Fruit fly (Drosophila melanogaster) whole organism, prepupa: Measurements from ENCODE around the gene Elp1.
A peak's percentile ranks its signal among the peaks of the same experiment; 100 is the strongest.

Source experiments
- Blimp-1 ChIP-seq: fragments of 200-800 bp; sonication (Bioruptor generic); optimal IDR thresholded peaks from 3 replicates; lab custom pipeline; 2017; ENCODE audit warnings: missing biosample characterization, missing genetic modification characterization, mild to moderate bottlenecking, moderate library complexity, missing genetic modification reagents
- CG10669 ChIP-seq: fragments of 200-800 bp; sonication (Bioruptor generic); optimal IDR thresholded peaks from 3 replicates; lab custom pipeline; 2018; ENCODE audit warnings: missing biosample characterization, mild to moderate bottlenecking, missing genetic modification characterization, moderate library complexity
- CG11762 ChIP-seq: fragments of 200-800 bp; sonication (Bioruptor generic); optimal IDR thresholded peaks from 3 replicates; lab custom pipeline; 2016; ENCODE audit warnings: missing biosample characterization, missing genetic modification characterization; ENCODE audit not compliant: insufficient read depth
- CG15336 ChIP-seq: fragments of 200-800 bp; sonication (Bioruptor generic); IDR thresholded peaks from 2 replicates; pipeline ENCODE4 v1.3.6; 2022; ENCODE audit warnings: missing biosample characterization, missing genetic modification characterization
- CG1621 ChIP-seq: fragments of 200-800 bp; sonication (Bioruptor generic); optimal IDR thresholded peaks from 3 replicates; lab custom pipeline; 2018; ENCODE audit warnings: missing biosample characterization, mild to moderate bottlenecking, missing genetic modification characterization
- CG16779 ChIP-seq: fragments of 200-800 bp; sonication (Bioruptor generic); optimal IDR thresholded peaks from 3 replicates; lab custom pipeline; 2017; ENCODE audit warnings: missing biosample characterization, mild to moderate bottlenecking, missing genetic modification characterization
- CG3032 ChIP-seq: fragments of 200-800 bp; optimal IDR thresholded peaks from 2 replicates; lab custom pipeline; 2019; ENCODE audit warnings: missing biosample characterization, mild to moderate bottlenecking, missing genetic modification characterization, moderate library complexity
- CG31627 ChIP-seq: fragments of 200-800 bp; sonication (Bioruptor generic); optimal IDR thresholded peaks from 3 replicates; lab custom pipeline; 2016; ENCODE audit warnings: missing biosample characterization, missing genetic modification characterization
- CG32006 ChIP-seq: fragments of 200-800 bp; sonication (Bioruptor generic); optimal IDR thresholded peaks from 3 replicates; lab custom pipeline; 2017; ENCODE audit warnings: missing biosample characterization, mild to moderate bottlenecking, missing genetic modification characterization
- CG34406 ChIP-seq: fragments of 200-800 bp; sonication (Bioruptor generic); optimal IDR thresholded peaks from 3 replicates; lab custom pipeline; 2016; ENCODE audit warnings: missing biosample characterization, missing genetic modification characterization
- CG3919 ChIP-seq: fragments of 200-800 bp; sonication (Bioruptor generic); optimal IDR thresholded peaks from 3 replicates; lab custom pipeline; 2016; ENCODE audit warnings: missing biosample characterization, missing genetic modification characterization
- CG4318 ChIP-seq: fragments of 200-800 bp; sonication (Bioruptor generic); optimal IDR thresholded peaks from 3 replicates; lab custom pipeline; 2017; ENCODE audit warnings: missing biosample characterization, mild to moderate bottlenecking, missing genetic modification characterization
- CG6163 ChIP-seq: fragments of 200-800 bp; sonication (Bioruptor generic); IDR thresholded peaks from 3 replicates; pipeline ENCODE4 v1.3.6; 2022; ENCODE audit warnings: missing biosample characterization, missing genetic modification characterization
- CG6276 ChIP-seq: fragments of 200-800 bp; sonication (Bioruptor generic); optimal IDR thresholded peaks from 2 replicates; lab custom pipeline; 2017; ENCODE audit warnings: missing biosample characterization, mild to moderate bottlenecking, missing genetic modification characterization
- CG6792 ChIP-seq: fragments of 200-800 bp; sonication (Bioruptor generic); optimal IDR thresholded peaks from 3 replicates; lab custom pipeline; 2016; ENCODE audit warnings: missing biosample characterization, missing genetic modification characterization
- CG6854 ChIP-seq: fragments of 200-800 bp; sonication (Bioruptor generic); optimal IDR thresholded peaks from 2 replicates; lab custom pipeline; 2017; ENCODE audit warnings: missing biosample characterization, mild to moderate bottlenecking, missing genetic modification characterization
- CG7368 ChIP-seq: fragments of 200-800 bp; sonication (Bioruptor generic); optimal IDR thresholded peaks from 3 replicates; lab custom pipeline; 2016; ENCODE audit warnings: missing biosample characterization, missing genetic modification characterization
- CG8119 ChIP-seq: fragments of 200-800 bp; sonication (Bioruptor generic); IDR thresholded peaks from 3 replicates; pipeline ENCODE4 v1.3.6; 2022; ENCODE audit warnings: missing biosample characterization, missing genetic modification characterization
- CG8319 ChIP-seq: fragments of 200-800 bp; sonication (Bioruptor generic); optimal IDR thresholded peaks from 3 replicates; lab custom pipeline; 2016; ENCODE audit warnings: missing biosample characterization, missing genetic modification characterization
- CG9139 ChIP-seq: fragments of 200-800 bp; sonication (Bioruptor generic); optimal IDR thresholded peaks from 3 replicates; lab custom pipeline; 2017; ENCODE audit warnings: missing biosample characterization, mild to moderate bottlenecking, missing genetic modification characterization
- Eip75B ChIP-seq: fragments of 200-800 bp; sonication (Bioruptor generic); optimal IDR thresholded peaks from 3 replicates; lab custom pipeline; 2016; ENCODE audit warnings: missing biosample characterization, missing genetic modification characterization
- Eip93F ChIP-seq: fragments of 200-800 bp; sonication (Bioruptor generic); optimal IDR thresholded peaks from 2 replicates; lab custom pipeline; 2016; ENCODE audit warnings: missing biosample characterization, mild to moderate bottlenecking, missing genetic modification characterization
- Ets21C ChIP-seq: fragments of 200-800 bp; sonication (Bioruptor generic); optimal IDR thresholded peaks from 3 replicates; lab custom pipeline; 2016; ENCODE audit warnings: missing biosample characterization, missing genetic modification characterization
- Gug ChIP-seq: fragments of 200-800 bp; sonication (Bioruptor generic); IDR thresholded peaks from 2 replicates; pipeline ENCODE4 v1.3.6; 2022; ENCODE audit warnings: missing biosample characterization, missing genetic modification characterization
- Hr38 ChIP-seq: sonication (Bioruptor generic); optimal IDR thresholded peaks from 2 replicates; lab custom pipeline; 2016; ENCODE audit warnings: missing biosample characterization, missing genetic modification characterization
- Hr39 ChIP-seq: fragments of 200-800 bp; sonication (Bioruptor generic); optimal IDR thresholded peaks from 2 replicates; lab custom pipeline; 2016; ENCODE audit warnings: missing biosample characterization, missing genetic modification characterization
- Hr4 ChIP-seq: fragments of 200-800 bp; sonication (Bioruptor generic); optimal IDR thresholded peaks from 3 replicates; lab custom pipeline; 2016; ENCODE audit warnings: missing biosample characterization, missing genetic modification characterization
- Met ChIP-seq: fragments of 200-800 bp; sonication (Bioruptor generic); optimal IDR thresholded peaks from 3 replicates; lab custom pipeline; 2016; ENCODE audit warnings: missing biosample characterization, missing genetic modification characterization
- OdsH ChIP-seq: fragments of 200-800 bp; sonication (Bioruptor generic); optimal IDR thresholded peaks from 3 replicates; lab custom pipeline; 2016; ENCODE audit warnings: missing biosample characterization, missing genetic modification characterization
- Smox ChIP-seq: fragments of 200-800 bp; sonication (Bioruptor generic); optimal IDR thresholded peaks from 3 replicates; lab custom pipeline; 2016; ENCODE audit warnings: missing biosample characterization, missing genetic modification characterization
- Sox102F ChIP-seq: fragments of 200-800 bp; sonication (Bioruptor generic); optimal IDR thresholded peaks from 2 replicates; lab custom pipeline; 2016; ENCODE audit warnings: missing biosample characterization, mild to moderate bottlenecking, missing genetic modification characterization
- acj6 ChIP-seq: fragments of 200-800 bp; sonication (Bioruptor generic); optimal IDR thresholded peaks from 3 replicates; lab custom pipeline; 2016; ENCODE audit warnings: missing biosample characterization, missing genetic modification characterization
- cyc ChIP-seq: fragments of 200-800 bp; sonication (Bioruptor generic); optimal IDR thresholded peaks from 3 replicates; lab custom pipeline; 2016; ENCODE audit warnings: missing biosample characterization, missing genetic modification characterization
- dac ChIP-seq: fragments of 200-800 bp; sonication (Bioruptor generic); optimal IDR thresholded peaks from 2 replicates; lab custom pipeline; 2017; ENCODE audit warnings: missing biosample characterization, mild to moderate bottlenecking, missing genetic modification characterization
- dsx ChIP-seq: fragments of 200-800 bp; optimal IDR thresholded peaks from 3 replicates; lab custom pipeline; 2019; ENCODE audit warnings: missing biosample characterization, mild to moderate bottlenecking, missing genetic modification characterization, moderate library complexity; ENCODE audit not compliant: poor library complexity, severe bottlenecking
- eg ChIP-seq: fragments of 200-800 bp; sonication (Bioruptor generic); IDR thresholded peaks from 3 replicates; pipeline ENCODE4 v1.3.6; 2022; ENCODE audit warnings: missing biosample characterization, missing genetic modification characterization
- esn ChIP-seq: fragments of 200-800 bp; sonication (Bioruptor generic); optimal IDR thresholded peaks from 2 replicates; lab custom pipeline; 2016; ENCODE audit warnings: missing biosample characterization, mild to moderate bottlenecking, missing genetic modification characterization, moderate library complexity
- fd85E ChIP-seq: fragments of 200-800 bp; sonication (Bioruptor generic); optimal IDR thresholded peaks from 3 replicates; lab custom pipeline; 2016; ENCODE audit warnings: missing biosample characterization, missing genetic modification characterization
- lz ChIP-seq: fragments of 200-800 bp; sonication (Bioruptor generic); optimal IDR thresholded peaks from 3 replicates; lab custom pipeline; 2016; ENCODE audit warnings: missing biosample characterization, missing genetic modification characterization
- net ChIP-seq: fragments of 200-800 bp; sonication (Bioruptor generic); optimal IDR thresholded peaks from 3 replicates; lab custom pipeline; 2016; ENCODE audit warnings: missing biosample characterization, missing genetic modification characterization
- pdm3 ChIP-seq: fragments of 200-800 bp; sonication (Bioruptor generic); optimal IDR thresholded peaks from 3 replicates; lab custom pipeline; 2016; ENCODE audit warnings: missing biosample characterization, missing genetic modification characterization
- salr ChIP-seq, 2 experiments: fragments of 200-800 bp; sonication (Bioruptor generic); optimal IDR thresholded peaks; 3 replicates each; lab custom pipeline; 2016 to 2018; ENCODE audit warnings: missing biosample characterization in 2 of 2, missing genetic modification characterization in 2 of 2, mild to moderate bottlenecking in 1 of 2
- spab ChIP-seq: fragments of 200-800 bp; sonication (Bioruptor generic); optimal IDR thresholded peaks from 2 replicates; lab custom pipeline; 2017; ENCODE audit warnings: missing biosample characterization, mild to moderate bottlenecking, missing genetic modification characterization, missing genetic modification reagents
- ss ChIP-seq, 2 experiments: fragments of 200-800 bp; sonication (Bioruptor generic); optimal IDR thresholded peaks; 2 replicates in 1 of 2; 3 replicates in 1 of 2; lab custom pipeline; 2017 to 2018; ENCODE audit warnings: mild to moderate bottlenecking in 2 of 2, missing biosample characterization in 2 of 2, missing genetic modification characterization in 2 of 2, moderate library complexity in 1 of 2
- topi ChIP-seq: fragments of 200-800 bp; sonication (Bioruptor generic); optimal IDR thresholded peaks from 3 replicates; lab custom pipeline; 2016; ENCODE audit warnings: missing biosample characterization, missing genetic modification characterization

Elp1 gene

dm6 chr3R:11657786-11658193, 7.0 kb downstream of the Elp1 start (continued):
- TF ChIP-seq CG10669 (GFP tag; lab: Kevin White, UChicago) (peak; percentile 88), acj6 (peak; percentile 88), Blimp-1 (GFP tag; lab: Kevin White, UChicago) (peak; percentile 48), Hr39 (GFP tag; lab: Kevin White, UChicago) (peak; percentile 85), cyc (GFP tag; lab: Kevin White, UChicago) (peak; percentile 88), Eip75B (peak; percentile 91), CG3919 (GFP tag; lab: Kevin White, UChicago) (peak; percentile 91), Met (GFP tag; lab: Kevin White, UChicago) (peak; percentile 91), fd85E (GFP tag; lab: Kevin White, UChicago) (no peak), CG7368 (GFP tag; lab: Kevin White, UChicago) (peak; percentile 86), CG15336 (GFP tag; lab: Robert Waterston, UW) (peak; percentile 75), CG1621 (tag; lab: Kevin White, UChicago) (peak; percentile 73), Hr38 (GFP tag; lab: Kevin White, UChicago) (no peak), ss (GFP tag; optimal IDR thresholded peaks at IDR 0.05; lab: Kevin White, UChicago) (peak; percentile 82 to 86), CG9139 (GFP tag; lab: Kevin White, UChicago) (peak; percentile 76), CG6854 (GFP tag; lab: Kevin White, UChicago) (peak; percentile 69), CG3032 (tag; lab: Kevin White, UChicago) (peak; percentile 84), CG6792 (GFP tag; lab: Kevin White, UChicago) (peak; percentile 86), CG6163 (peak; percentile 89)

dm6 chr3R:11661187-11661586, 10.4 kb downstream of the Elp1 start:
- TF ChIP-seq lz (GFP tag; lab: Kevin White, UChicago), result no peak
- peak; percentile 8; the same call in 1 of the 3 replicates for TF ChIP-seq eg (GFP tag; lab: Robert Waterston, UW)
- TF ChIP-seq CG6276 (GFP tag; lab: Kevin White, UChicago), result peak; percentile 14
- peak; percentile 30; the same call in 1 of the 2 replicates for TF ChIP-seq CG15336 (GFP tag; lab: Robert Waterston, UW)
- no peak for TF ChIP-seq esn
- TF ChIP-seq topi (GFP tag; lab: Kevin White, UChicago), result no peak
- TF ChIP-seq CG16779, result no peak
- no peak for TF ChIP-seq OdsH

- TF ChIP-seq CG32006 (peak; percentile 64), cyc (GFP tag; lab: Kevin White, UChicago) (peak; percentile 8), CG15336 (GFP tag; lab: Robert Waterston, UW) (peak; percentile 81), CG8119 (GFP tag; lab: Robert Waterston, UW) (peak; percentile 66; the same call in 2 of the 3 replicates), Hr38 (GFP tag; lab: Kevin White, UChicago) (no peak), CG8319 (GFP tag; lab: Kevin White, UChicago) (no peak), CG10669 (GFP tag; lab: Kevin White, UChicago) (peak; percentile 57), OdsH (peak; percentile 43), fd85E (GFP tag; lab: Kevin White, UChicago) (no peak), ss (GFP tag; optimal IDR thresholded peaks at IDR 0.05; lab: Kevin White, UChicago) (peak; percentile 30 to 51), dac (GFP tag; lab: Kevin White, UChicago) (peak; percentile 9), CG6854 (GFP tag; lab: Kevin White, UChicago) (no peak), Gug (peak; percentile 44), net (GFP tag; lab: Kevin White, UChicago) (peak; percentile 48), Smox (GFP tag; lab: Kevin White, UChicago) (no peak), CG7368 (GFP tag; lab: Kevin White, UChicago) (no peak), Eip93F (GFP tag; lab: Kevin White, UChicago) (no peak), CG11762 (GFP tag; lab: Kevin White, UChicago) (no peak), Eip75B (no peak), CG9139 (GFP tag; lab: Kevin White, UChicago) (no peak), Sox102F (GFP tag; lab: Kevin White, UChicago) (peak; percentile 5), spab (peak; percentile 41), salr (GFP tag; optimal IDR thresholded peaks at IDR 0.05; lab: Kevin White, UChicago) (peak in 1 of 2 experiments; percentile 3), Hr4 (GFP tag; lab: Kevin White, UChicago) (peak; percentile 60), CG31627 (GFP tag; lab: Kevin White, UChicago) (peak; percentile 11), CG34406 (peak; percentile 24), pdm3 (GFP tag; lab: Kevin White, UChicago) (peak; percentile 59), Met (GFP tag; lab: Kevin White, UChicago) (peak; percentile 32), Blimp-1 (GFP tag; lab: Kevin White, UChicago) (no peak), Ets21C (GFP tag; lab: Kevin White, UChicago) (no peak), CG6163 (peak; percentile 64; the same call in 2 of the 3 replicates), CG3032 (tag; lab: Kevin White, UChicago) (peak; percentile 53), CG4318 (GFP tag; lab: Kevin White, UChicago) (peak; percentile 34), dsx (GFP tag; lab: Kevin White, UChicago) (peak; percentile 55), eg (GFP tag; lab: Robert Waterston, UW) (peak; percentile 69; the same call in 2 of the 3 replicates)
Observed at dm6 chr3R:11661712-11662111, 10.9 kb downstream of the Elp1 start.
